Worm (Caenorhabditis elegans): ENCODE measurements around the gene pup-2.

ce11 chrIII:5225321-5225720 is 39.6 kb downstream of the pup-2 start, which contains the start of gene nex-1:
- TF ChIP-seq nhr-6 (tag; optimal IDR thresholded peaks at IDR 0.05): no peak
- no peak for TF ChIP-seq nhr-12 (tag; optimal IDR thresholded peaks at IDR 0.05)
- no peak for TF ChIP-seq Y55F3AM.14 (GFP tag; optimal IDR thresholded peaks at IDR 0.05)
- TF ChIP-seq ztf-4 (tag; optimal IDR thresholded peaks at IDR 0.05): no peak
- TF ChIP-seq skn-1 (tag; optimal IDR thresholded peaks at IDR 0.05): no peak
- TF ChIP-seq sma-9 (GFP tag; optimal IDR thresholded peaks at IDR 0.05): no peak
- no peak for TF ChIP-seq sma-9 (tag; optimal IDR thresholded peaks at IDR 0.05)
- TF ChIP-seq ZK546.5 (tag; optimal IDR thresholded peaks at IDR 0.05): no peak
- no peak for TF ChIP-seq nhr-25 (tag; optimal IDR thresholded peaks at IDR 0.05)
- TF ChIP-seq alr-1 (tag; optimal IDR thresholded peaks at IDR 0.05): no peak

Data from whole organism, L2 larva.